Worm (Caenorhabditis elegans) whole organism, L3 larva: Measurements from ENCODE around the gene gtf-2H1.

ENCODE experiments used
- R02D3.7 ChIP-seq: fragments of 150-350 bp; optimal IDR thresholded peaks from 2 replicates; lab custom pipeline; 2014; ENCODE audit warnings: missing biosample characterization, missing genetic modification characterization
- ZK546.5 ChIP-seq: sonication (generic microtip); optimal IDR thresholded peaks from 2 replicates; lab custom pipeline; 2017; ENCODE audit warnings: missing biosample characterization, missing genetic modification characterization
- aly-2 ChIP-seq: fragments of 150-350 bp; optimal IDR thresholded peaks from 2 replicates; lab custom pipeline; 2014; ENCODE audit warnings: missing biosample characterization, missing genetic modification characterization
- ama-1 ChIP-seq: fragments of 150-350 bp; optimal IDR thresholded peaks from 2 replicates; lab custom pipeline; 2018
- ceh-28 ChIP-seq: fragments of 150-350 bp; optimal IDR thresholded peaks from 2 replicates; lab custom pipeline; 2014; ENCODE audit warnings: missing biosample characterization, missing genetic modification reagents, missing genetic modification characterization
- ceh-82 ChIP-seq: fragments of 150-350 bp; optimal IDR thresholded peaks from 2 replicates; lab custom pipeline; 2014; ENCODE audit warnings: missing biosample characterization, missing genetic modification characterization
- ceh-9 ChIP-seq: sonication (generic microtip); optimal IDR thresholded peaks from 2 replicates; lab custom pipeline; 2018; ENCODE audit warnings: missing biosample characterization, missing genetic modification characterization
- egl-27 ChIP-seq: sonication (generic microtip); optimal IDR thresholded peaks from 4 replicates; lab custom pipeline; 2017; ENCODE audit warnings: missing biosample characterization, missing genetic modification reagents, missing genetic modification characterization
- elt-1 ChIP-seq: fragments of 150-350 bp; optimal IDR thresholded peaks from 2 replicates; lab custom pipeline; 2014; ENCODE audit warnings: missing biosample characterization, missing genetic modification characterization
- elt-2 ChIP-seq: sonication (generic microtip); optimal IDR thresholded peaks from 2 replicates; lab custom pipeline; 2016; ENCODE audit warnings: missing genetic modification reagents, mild to moderate bottlenecking, missing genetic modification characterization, missing compliant biosample characterization
- elt-3 ChIP-seq, 3 experiments: fragments of 150-350 bp in 1 of 3; sonication (generic microtip) in 2 of 3; optimal IDR thresholded peaks; 2 replicates in 2 of 3; 4 replicates in 1 of 3; lab custom pipeline; 2014 to 2017; ENCODE audit warnings: missing biosample characterization in 3 of 3, missing genetic modification characterization in 3 of 3
- eor-1 ChIP-seq, 2 experiments: fragments of 150-350 bp; optimal IDR thresholded peaks; 2 replicates each; lab custom pipeline; 2014 to 2018; ENCODE audit warnings: missing biosample characterization in 2 of 2, missing genetic modification characterization in 2 of 2
- fkh-10 ChIP-seq: sonication (generic microtip); optimal IDR thresholded peaks from 2 replicates; lab custom pipeline; 2017; ENCODE audit warnings: missing biosample characterization, missing genetic modification reagents, missing genetic modification characterization
- fkh-2 ChIP-seq: fragments of 150-350 bp; optimal IDR thresholded peaks from 2 replicates; lab custom pipeline; 2014; ENCODE audit warnings: missing biosample characterization, missing genetic modification reagents, missing genetic modification characterization
- fos-1 ChIP-seq: fragments of 150-350 bp; optimal IDR thresholded peaks from 2 replicates; lab custom pipeline; 2014; ENCODE audit warnings: missing biosample characterization, missing genetic modification characterization
- hmg-11 ChIP-seq: sonication (generic microtip); optimal IDR thresholded peaks from 2 replicates; lab custom pipeline; 2016; ENCODE audit warnings: missing genetic modification characterization, missing compliant biosample characterization
- jun-1 ChIP-seq: fragments of 150-350 bp; optimal IDR thresholded peaks from 2 replicates; lab custom pipeline; 2014; ENCODE audit warnings: missing biosample characterization, missing genetic modification reagents, missing genetic modification characterization
- lin-15B ChIP-seq: fragments of 150-350 bp; optimal IDR thresholded peaks from 2 replicates; lab custom pipeline; 2014; ENCODE audit warnings: missing biosample characterization, missing genetic modification characterization
- lin-39 ChIP-seq: fragments of 150-350 bp; optimal IDR thresholded peaks from 2 replicates; lab custom pipeline; 2018; ENCODE audit warnings: missing biosample characterization, missing genetic modification reagents, missing genetic modification characterization
- lsy-12 ChIP-seq: sonication (generic microtip); optimal IDR thresholded peaks from 2 replicates; lab custom pipeline; 2016; ENCODE audit warnings: mild to moderate bottlenecking, missing genetic modification characterization, missing compliant biosample characterization
- mdl-1 ChIP-seq: fragments of 150-350 bp; optimal IDR thresholded peaks from 2 replicates; lab custom pipeline; 2014; ENCODE audit warnings: missing biosample characterization, missing genetic modification characterization
- mml-1 ChIP-seq: fragments of 150-350 bp; sonication (generic microtip); optimal IDR thresholded peaks from 3 replicates; lab custom pipeline; 2014; ENCODE audit warnings: missing biosample characterization, missing genetic modification characterization
- nfya-1 ChIP-seq: sonication (generic microtip); optimal IDR thresholded peaks from 2 replicates; lab custom pipeline; 2017; ENCODE audit warnings: missing genetic modification characterization, mild to moderate bottlenecking, missing compliant biosample characterization, antibody characterized with exemption, moderate library complexity; ENCODE audit not compliant: insufficient read depth
- nhr-11 ChIP-seq: fragments of 150-350 bp; optimal IDR thresholded peaks from 2 replicates; lab custom pipeline; 2014; ENCODE audit warnings: missing biosample characterization, missing genetic modification characterization
- nhr-12 ChIP-seq: fragments of 150-350 bp; optimal IDR thresholded peaks from 2 replicates; lab custom pipeline; 2014; ENCODE audit warnings: missing biosample characterization, missing genetic modification characterization
- nhr-237 ChIP-seq: fragments of 150-350 bp; optimal IDR thresholded peaks from 2 replicates; lab custom pipeline; 2014; ENCODE audit warnings: missing biosample characterization, missing genetic modification characterization
- nhr-28 ChIP-seq: fragments of 150-350 bp; optimal IDR thresholded peaks from 2 replicates; lab custom pipeline; 2014; ENCODE audit warnings: missing biosample characterization, missing genetic modification characterization
- nhr-43 ChIP-seq: sonication (generic microtip); optimal IDR thresholded peaks from 2 replicates; lab custom pipeline; 2016; ENCODE audit warnings: mild to moderate bottlenecking, missing genetic modification characterization, missing compliant biosample characterization; ENCODE audit not compliant: poor library complexity, severe bottlenecking
- nhr-67 ChIP-seq: fragments of 150-350 bp; optimal IDR thresholded peaks from 2 replicates; lab custom pipeline; 2014; ENCODE audit warnings: missing biosample characterization, missing genetic modification characterization
- nhr-76 ChIP-seq: fragments of 150-350 bp; sonication (generic microtip); optimal IDR thresholded peaks from 5 replicates; lab custom pipeline; 2014; ENCODE audit warnings: missing biosample characterization, missing genetic modification characterization
- nhr-77 ChIP-seq: fragments of 150-350 bp; optimal IDR thresholded peaks from 2 replicates; lab custom pipeline; 2014; ENCODE audit warnings: missing biosample characterization, missing genetic modification characterization
- pha-4 ChIP-seq: fragments of 150-350 bp; optimal IDR thresholded peaks from 2 replicates; lab custom pipeline; 2014; ENCODE audit warnings: missing biosample characterization, missing genetic modification reagents, missing genetic modification characterization
- pqm-1 ChIP-seq: fragments of 150-350 bp; optimal IDR thresholded peaks from 2 replicates; lab custom pipeline; 2017; ENCODE audit warnings: missing biosample characterization, missing genetic modification characterization, inconsistent platforms
- skn-1 ChIP-seq: fragments of 150-350 bp; optimal IDR thresholded peaks from 2 replicates; lab custom pipeline; 2014; ENCODE audit warnings: missing biosample characterization, missing genetic modification characterization
- snpc-4 ChIP-seq: fragments of 150-350 bp; optimal IDR thresholded peaks from 2 replicates; lab custom pipeline; 2014; ENCODE audit warnings: missing biosample characterization, missing genetic modification characterization
- tbx-2 ChIP-seq: sonication (generic microtip); optimal IDR thresholded peaks from 2 replicates; lab custom pipeline; 2016; ENCODE audit warnings: mild to moderate bottlenecking, missing genetic modification characterization, missing compliant biosample characterization
- unc-62 ChIP-seq: fragments of 150-350 bp; sonication (generic microtip); optimal IDR thresholded peaks from 4 replicates; lab custom pipeline; 2014; ENCODE audit warnings: missing biosample characterization, missing genetic modification reagents, missing genetic modification characterization
- zag-1 ChIP-seq: fragments of 150-350 bp; optimal IDR thresholded peaks from 2 replicates; lab custom pipeline; 2014; ENCODE audit warnings: missing biosample characterization, missing genetic modification characterization
- ztf-11 ChIP-seq: fragments of 150-350 bp; optimal IDR thresholded peaks from 2 replicates; lab custom pipeline; 2014; ENCODE audit warnings: missing biosample characterization, missing genetic modification characterization

Gene gtf-2H1

DNA sequence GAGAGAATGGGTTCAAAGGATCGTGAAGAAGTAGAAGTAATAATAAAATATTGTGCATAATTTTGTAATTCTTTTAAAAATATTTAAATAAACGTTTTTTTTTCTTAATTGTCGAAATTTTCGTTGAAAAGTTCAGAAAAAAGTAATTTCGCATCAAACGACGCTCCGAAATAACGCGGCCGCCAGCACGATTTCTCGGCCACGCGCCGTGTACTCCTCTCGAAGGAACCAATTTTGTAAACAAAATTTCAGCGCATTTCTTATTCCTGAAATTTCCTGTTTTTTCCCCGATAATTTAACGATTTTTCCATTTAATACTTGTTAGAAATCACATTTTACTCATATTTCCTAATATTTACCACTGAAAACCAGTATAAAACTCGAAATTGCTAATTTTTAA is 39.5 kb downstream of the gtf-2H1 start, which contains the start of gene Y38C1AA.12 (continued):
- no peak for TF ChIP-seq nhr-67 (tag; lab: Kevin White, UChicago)
- no peak for TF ChIP-seq ztf-11 (tag; lab: Kevin White, UChicago)

DNA sequence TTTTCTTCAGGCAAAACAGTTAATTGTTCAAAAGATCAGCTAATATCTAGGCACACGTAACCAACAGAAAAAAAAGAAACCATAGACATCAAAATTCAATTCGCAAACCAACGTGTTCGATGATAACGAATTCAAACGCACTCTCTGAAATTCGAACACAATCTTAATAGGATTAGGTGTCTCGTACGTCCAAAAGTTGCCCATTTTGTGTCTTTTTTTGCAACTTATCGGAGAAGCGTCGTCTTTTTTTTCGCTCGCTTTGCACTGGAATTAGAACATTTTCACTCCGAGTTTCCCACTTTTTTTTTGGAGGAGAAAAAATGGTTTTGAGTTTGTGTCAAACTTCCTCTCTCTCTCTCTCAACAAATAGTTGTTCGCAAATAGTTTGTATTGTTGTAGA is 42.5 kb downstream of the gtf-2H1 start:
- TF ChIP-seq zag-1 (tag; lab: Kevin White, UChicago) (no peak), pha-4 (peak; percentile 50), elt-2 (tag; lab: Kevin White, UChicago) (peak; percentile 37)

DNA sequence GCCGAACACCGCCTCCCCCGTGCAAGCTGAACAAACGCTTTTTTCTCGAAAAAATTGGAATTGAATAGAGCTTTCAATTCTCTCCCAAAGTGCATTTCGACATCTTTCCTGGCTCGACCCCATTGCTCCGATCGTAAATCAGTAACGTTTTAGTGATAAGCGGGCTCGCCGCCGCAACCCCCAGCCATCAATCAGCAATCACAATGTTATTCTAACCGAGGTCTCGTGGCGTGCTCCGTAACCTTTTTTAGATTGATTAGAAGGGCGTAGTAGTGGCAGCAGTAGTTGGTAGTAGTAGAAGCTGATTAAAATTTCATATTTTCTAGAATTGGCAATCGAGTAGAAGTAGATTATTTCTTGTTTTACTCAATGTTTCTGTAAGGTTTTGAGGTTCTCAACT is 44.2 kb downstream of the gtf-2H1 start:
- TF ChIP-seq nhr-77 (tag; lab: Kevin White, UChicago) (no peak), elt-2 (tag; lab: Kevin White, UChicago) (peak; percentile 53)

DNA sequence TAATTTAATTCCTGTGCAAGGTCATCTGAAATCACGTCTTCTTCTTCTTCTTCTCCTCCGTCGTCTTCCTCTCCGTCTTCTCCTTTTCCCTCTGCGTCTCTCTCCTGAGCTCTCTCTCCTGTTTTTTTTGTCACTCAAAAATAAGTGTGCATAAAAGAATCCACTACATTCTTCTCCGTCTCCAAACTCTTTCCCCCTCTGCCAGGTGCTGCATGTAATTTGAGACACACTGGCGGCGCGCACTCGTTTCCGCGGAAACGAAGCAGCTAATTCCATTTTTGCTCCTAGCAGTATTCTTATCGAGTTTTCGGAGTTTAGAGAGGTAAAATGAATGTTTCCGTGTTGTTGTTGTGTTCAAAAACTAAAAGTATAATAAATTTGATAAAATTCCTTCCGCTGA is 45.5 kb downstream of the gtf-2H1 start:
- TF ChIP-seq elt-1 (tag; lab: Kevin White, UChicago), result no peak
- peak; percentile 3 for TF ChIP-seq lin-15B (tag; lab: Kevin White, UChicago)

DNA sequence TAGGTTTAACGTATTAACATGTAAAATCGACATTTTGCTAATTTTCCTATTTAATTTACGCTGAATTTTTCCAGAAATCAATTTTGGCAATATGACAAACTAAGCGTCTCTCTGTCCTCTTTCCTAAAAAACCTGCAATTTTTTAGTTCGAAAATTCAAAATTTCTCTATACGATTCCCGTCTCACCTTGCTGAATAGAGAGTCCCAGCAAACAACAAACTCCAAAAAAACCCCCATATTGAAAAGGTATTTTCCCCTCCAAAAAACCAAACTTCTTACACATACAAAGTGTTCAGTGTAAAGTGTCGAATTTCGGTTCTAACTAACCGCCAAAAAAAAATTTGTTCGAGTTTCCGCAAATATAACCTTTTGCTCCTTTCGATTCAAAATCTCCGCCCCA is 47.4 kb downstream of the gtf-2H1 start, which contains the start of gene pnc-1:
TSS of gene pnc-1 (plus strand) at position 301 of the 400 bp plus-strand sequence.
- TF ChIP-seq elt-2 (tag; lab: Kevin White, UChicago) (no peak), ceh-82 (tag; lab: Kevin White, UChicago) (no peak), ZK546.5 (tag; lab: Kevin White, UChicago) (no peak), tbx-2 (tag; lab: Kevin White, UChicago) (no peak), fos-1 (tag; lab: Kevin White, UChicago) (no peak), mdl-1 (tag; lab: Kevin White, UChicago) (no peak), nhr-237 (tag; lab: Kevin White, UChicago) (no peak)

DNA sequence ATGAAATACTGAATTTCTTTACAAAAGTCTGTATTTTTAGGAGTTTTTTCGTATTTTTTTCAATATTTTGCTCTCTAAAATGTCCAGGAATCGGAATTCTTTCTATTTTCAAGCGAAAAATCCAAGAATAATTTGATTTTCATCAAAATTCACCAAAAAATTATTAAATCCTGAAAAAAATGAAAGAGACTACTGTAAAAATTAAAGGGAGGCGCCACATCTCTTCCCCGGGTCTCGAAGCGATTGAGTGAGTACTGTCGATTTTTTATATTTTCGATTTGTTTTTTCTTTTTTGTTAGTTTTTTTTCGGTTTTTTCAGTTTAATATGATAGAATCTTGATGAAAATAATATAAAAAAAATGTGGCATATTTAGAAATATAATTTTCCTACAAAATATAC is 48.1 kb downstream of the gtf-2H1 start:
- TF ChIP-seq nhr-12 (tag; lab: Kevin White, UChicago), result no peak
- no peak for TF ChIP-seq elt-3 (tag; optimal IDR thresholded peaks at IDR 0.05; lab: Kevin White, UChicago)
- TF ChIP-seq zag-1 (tag; lab: Kevin White, UChicago), result no peak
- no peak for TF ChIP-seq lsy-12 (tag; lab: Kevin White, UChicago)
- TF ChIP-seq lin-39 (tag; lab: Kevin White, UChicago), result no peak
- TF ChIP-seq nhr-43, result no peak
- TF ChIP-seq lin-15B (tag; lab: Kevin White, UChicago), result no peak
- no peak for TF ChIP-seq nhr-76 (tag; lab: Kevin White, UChicago)
- TF ChIP-seq hmg-11 (tag; lab: Kevin White, UChicago), result no peak
- TF ChIP-seq eor-1 (tag; optimal IDR thresholded peaks at IDR 0.05; lab: Kevin White, UChicago), result no peak
- TF ChIP-seq fkh-2 (tag; lab: Kevin White, UChicago), result no peak
- no peak for TF ChIP-seq pqm-1 (tag; lab: Kevin White, UChicago)
- TF ChIP-seq R02D3.7 (tag; lab: Kevin White, UChicago), result no peak
- TF ChIP-seq nhr-28 (tag; lab: Kevin White, UChicago), result no peak
- no peak for TF ChIP-seq elt-1 (tag; lab: Kevin White, UChicago)
- TF ChIP-seq egl-27, result no peak
- no peak for TF ChIP-seq ama-1
- TF ChIP-seq snpc-4 (tag; lab: Kevin White, UChicago), result no peak
- no peak for TF ChIP-seq unc-62
- no peak for TF ChIP-seq nhr-11 (tag; lab: Kevin White, UChicago)
- TF ChIP-seq, all 47 proteins: peak for 0

DNA sequence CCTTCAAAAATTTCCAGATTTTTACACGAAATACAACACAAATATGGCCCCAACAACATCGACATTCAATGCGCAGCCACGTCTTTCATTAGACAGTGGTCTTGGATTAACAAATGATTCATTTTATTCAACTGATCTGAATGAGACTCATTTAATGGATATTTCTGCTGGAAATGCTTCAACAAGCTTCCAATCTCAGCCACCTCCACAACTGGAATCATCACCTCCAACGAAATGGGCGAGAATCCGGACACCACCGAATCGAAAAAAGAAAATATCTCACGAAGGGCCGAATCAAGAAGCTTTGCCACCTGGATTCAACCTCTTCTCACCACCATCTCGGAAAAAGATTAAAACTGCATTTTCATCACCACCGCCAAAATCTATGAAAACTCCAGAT is 51.9 kb downstream of the gtf-2H1 start:
- TF ChIP-seq ceh-28 (tag; lab: Kevin White, UChicago), result no peak
- TF ChIP-seq mml-1 (tag; lab: Kevin White, UChicago), result no peak
- TF ChIP-seq skn-1 (tag; lab: Kevin White, UChicago), result no peak
- no peak for TF ChIP-seq nfya-1 (tag; lab: Kevin White, UChicago)
- TF ChIP-seq ceh-9, result no peak
- TF ChIP-seq aly-2 (tag; lab: Kevin White, UChicago), result no peak
- TF ChIP-seq nhr-11 (tag; lab: Kevin White, UChicago), result no peak
- no peak for TF ChIP-seq ztf-11 (tag; lab: Kevin White, UChicago)
- no peak for TF ChIP-seq ama-1
- TF ChIP-seq jun-1 (tag; lab: Kevin White, UChicago), result no peak
- TF ChIP-seq fkh-10 (GFP tag; lab: Kevin White, UChicago), result no peak
- TF ChIP-seq nhr-77 (tag; lab: Kevin White, UChicago), result no peak
- no peak for TF ChIP-seq hmg-11 (tag; lab: Kevin White, UChicago)
- no peak for TF ChIP-seq pqm-1 (tag; lab: Kevin White, UChicago)
- no peak for TF ChIP-seq mdl-1 (tag; lab: Kevin White, UChicago)
- no peak for TF ChIP-seq pha-4
- TF ChIP-seq nhr-76 (tag; lab: Kevin White, UChicago), result no peak
